Worm (Caenorhabditis elegans) whole organism, early embryonic: Measurements from ENCODE around the gene lhpp-1.

Experiments used
- ama-1 ChIP-seq: fragments of 150-350 bp; optimal IDR thresholded peaks from 2 replicates; lab custom pipeline; 2014
- flt-1 ChIP-seq: fragments of 200-800 bp; sonication (Bioruptor generic); IDR thresholded peaks from 2 replicates; pipeline ENCODE4 v1.3.6; 2022; ENCODE audit warnings: missing genetic modification characterization, missing compliant biosample characterization
- hmbx-1 ChIP-seq: sonication (generic microtip); optimal IDR thresholded peaks from 2 replicates; lab custom pipeline; 2016; ENCODE audit warnings: mild to moderate bottlenecking, missing genetic modification characterization, missing compliant biosample characterization
- tbx-37 ChIP-seq: fragments of 200-800 bp; sonication (Bioruptor generic); conservative IDR thresholded peaks from 2 replicates; pipeline ENCODE4 v1.3.6; 2022; ENCODE audit warnings: missing genetic modification reagents, missing genetic modification characterization, missing compliant biosample characterization

ce11 chrV:12068437-12068836 lies 43.2 kb downstream of the lhpp-1 start, which contains the start of gene kmo-2:
- TF ChIP-seq ama-1 (lab: Kevin White, UChicago) (no peak), tbx-37 (GFP tag; lab: Robert Waterston, UW) (no peak), flt-1 (GFP tag; lab: Robert Waterston, UW) (no peak), hmbx-1 (tag; lab: Kevin White, UChicago) (no peak)
